Fruit fly (Drosophila melanogaster) whole organism, embryonic: ENCODE measurements around the gene cdi.
A peak's percentile ranks its signal among the peaks of the same experiment; 100 is the strongest.

Source experiments
- Atf-2 ChIP-seq: fragments of 200-800 bp; sonication (Bioruptor generic); optimal IDR thresholded peaks from 2 replicates; lab custom pipeline; 2016; ENCODE audit warnings: missing biosample characterization, missing genetic modification characterization
- CG1024 ChIP-seq: fragments of 200-800 bp; sonication (Bioruptor generic); IDR thresholded peaks from 2 replicates; pipeline ENCODE4 v1.3.6; 2022; ENCODE audit warnings: missing biosample characterization, missing genetic modification characterization
- CG13123 ChIP-seq: fragments of 200-800 bp; sonication (Bioruptor generic); optimal IDR thresholded peaks from 2 replicates; lab custom pipeline; 2016; ENCODE audit warnings: missing biosample characterization, missing genetic modification characterization
- CG13287 ChIP-seq: fragments of 200-800 bp; sonication (Bioruptor generic); IDR thresholded peaks from 2 replicates; pipeline ENCODE4 v1.3.6; 2022; ENCODE audit warnings: missing biosample characterization, missing genetic modification characterization; ENCODE audit not compliant: partially characterized antibody
- CG17612 ChIP-seq: fragments of 200-800 bp; sonication (Bioruptor generic); IDR thresholded peaks from 2 replicates; pipeline ENCODE4 v1.3.6; 2022; ENCODE audit warnings: missing biosample characterization, missing genetic modification characterization
- CG1832 ChIP-seq: fragments of 200-800 bp; sonication (Bioruptor generic); optimal IDR thresholded peaks from 2 replicates; lab custom pipeline; 2017; ENCODE audit warnings: missing biosample characterization, mild to moderate bottlenecking, missing genetic modification characterization, inconsistent platforms
- CG2875 ChIP-seq: fragments of 200-800 bp; sonication (Bioruptor generic); optimal IDR thresholded peaks from 2 replicates; lab custom pipeline; 2017; ENCODE audit warnings: missing biosample characterization, mild to moderate bottlenecking, missing genetic modification characterization, missing genetic modification reagents
- CG30020 ChIP-seq: fragments of 200-800 bp; optimal IDR thresholded peaks from 2 replicates; lab custom pipeline; 2019; ENCODE audit warnings: missing biosample characterization, mild to moderate bottlenecking, missing genetic modification characterization, moderate library complexity
- CG31388 ChIP-seq: fragments of 200-800 bp; sonication (Bioruptor generic); optimal IDR thresholded peaks from 2 replicates; lab custom pipeline; 2016; ENCODE audit warnings: missing biosample characterization, missing genetic modification characterization
- CG34422 ChIP-seq: fragments of 200-800 bp; sonication (Bioruptor generic); IDR thresholded peaks from 3 replicates; pipeline ENCODE4 v1.3.6; 2022; ENCODE audit warnings: missing biosample characterization, missing genetic modification characterization
- CG4424 ChIP-seq: fragments of 200-800 bp; sonication (Bioruptor generic); optimal IDR thresholded peaks from 3 replicates; lab custom pipeline; 2016; ENCODE audit warnings: missing biosample characterization, missing genetic modification characterization
- CG4617 ChIP-seq: fragments of 200-800 bp; sonication (Bioruptor generic); optimal IDR thresholded peaks from 3 replicates; lab custom pipeline; 2016; ENCODE audit warnings: missing biosample characterization, missing genetic modification characterization, borderline replicate concordance
- CG4730 ChIP-seq: fragments of 200-800 bp; sonication (Bioruptor generic); IDR thresholded peaks from 2 replicates; pipeline ENCODE4 v1.3.6; 2022; ENCODE audit warnings: missing biosample characterization, missing genetic modification characterization
- CG7839 ChIP-seq: fragments of 200-800 bp; sonication (Bioruptor generic); optimal IDR thresholded peaks from 3 replicates; lab custom pipeline; 2018; ENCODE audit warnings: missing biosample characterization, mild to moderate bottlenecking, missing genetic modification characterization, moderate library complexity
- CG8944 ChIP-seq: fragments of 200-800 bp; sonication (Bioruptor generic); optimal IDR thresholded peaks from 3 replicates; lab custom pipeline; 2016; ENCODE audit warnings: missing biosample characterization, missing genetic modification characterization
- CG9727 ChIP-seq: fragments of 200-800 bp; sonication (Bioruptor generic); optimal IDR thresholded peaks from 3 replicates; lab custom pipeline; 2017; ENCODE audit warnings: missing biosample characterization, mild to moderate bottlenecking, missing genetic modification characterization
- CoRest ChIP-seq: fragments of 200-800 bp; sonication (Bioruptor generic); optimal IDR thresholded peaks from 3 replicates; lab custom pipeline; 2018; ENCODE audit warnings: missing biosample characterization, mild to moderate bottlenecking, missing genetic modification characterization, moderate library complexity
- CrebB ChIP-seq: fragments of 200-800 bp; sonication (Bioruptor generic); optimal IDR thresholded peaks from 3 replicates; lab custom pipeline; 2018; ENCODE audit warnings: missing biosample characterization, mild to moderate bottlenecking, missing genetic modification characterization
- D19B ChIP-seq: fragments of 200-800 bp; sonication (Bioruptor generic); optimal IDR thresholded peaks from 2 replicates; lab custom pipeline; 2017; ENCODE audit warnings: missing biosample characterization, mild to moderate bottlenecking, missing genetic modification characterization
- Dek ChIP-seq: fragments of 200-800 bp; sonication (Bioruptor generic); optimal IDR thresholded peaks from 3 replicates; lab custom pipeline; 2019; ENCODE audit warnings: missing biosample characterization, mild to moderate bottlenecking, missing genetic modification characterization, moderate library complexity
- Elba2 ChIP-seq: fragments of 200-800 bp; sonication (Bioruptor generic); optimal IDR thresholded peaks from 3 replicates; lab custom pipeline; 2016; ENCODE audit warnings: missing biosample characterization, missing genetic modification characterization
- HLHmδ ChIP-seq: fragments of 200-800 bp; sonication (Bioruptor generic); optimal IDR thresholded peaks from 2 replicates; lab custom pipeline; 2018; ENCODE audit warnings: missing biosample characterization, mild to moderate bottlenecking, missing genetic modification characterization, moderate library complexity
- Hand ChIP-seq: fragments of 200-800 bp; sonication (Bioruptor generic); optimal IDR thresholded peaks from 2 replicates; lab custom pipeline; 2017; ENCODE audit warnings: mild to moderate bottlenecking, missing biosample characterization, missing genetic modification reagents, missing genetic modification characterization
- Hr39 ChIP-seq: fragments of >200 bp; optimal IDR thresholded peaks from 2 replicates; lab custom pipeline; 2017
- Lim3 ChIP-seq: fragments of 200-800 bp; sonication (Bioruptor generic); IDR thresholded peaks from 2 replicates; pipeline ENCODE4 v1.3.6; 2022; ENCODE audit warnings: missing biosample characterization, missing genetic modification characterization
- Pdp1 ChIP-seq, 2 experiments: fragments of 200-800 bp; sonication (Bioruptor generic); optimal IDR thresholded peaks; 3 replicates each; lab custom pipeline; 2016; ENCODE audit warnings: missing biosample characterization in 2 of 2, missing genetic modification characterization in 2 of 2, mild to moderate bottlenecking in 1 of 2, moderate library complexity in 1 of 2
- Poxn ChIP-seq: fragments of 200-800 bp; sonication (Bioruptor generic); IDR thresholded peaks from 2 replicates; pipeline ENCODE4 v1.3.6; 2022; ENCODE audit warnings: missing biosample characterization, missing genetic modification characterization
- Ptx1 ChIP-seq: fragments of 200-800 bp; sonication (Bioruptor generic); IDR thresholded peaks from 2 replicates; pipeline ENCODE4 v1.3.6; 2022; ENCODE audit warnings: missing biosample characterization, missing genetic modification characterization
- Rfx ChIP-seq: fragments of 200-800 bp; sonication (Bioruptor generic); IDR thresholded peaks from 2 replicates; pipeline ENCODE4 v1.3.6; 2022; ENCODE audit warnings: missing biosample characterization, missing genetic modification characterization
- Sin3A ChIP-seq: fragments of >200 bp; optimal IDR thresholded peaks from 2 replicates; lab custom pipeline; 2018
- ara ChIP-seq: fragments of 200-800 bp; sonication (Bioruptor generic); IDR thresholded peaks from 2 replicates; pipeline ENCODE4 v1.3.6; 2022; ENCODE audit warnings: missing biosample characterization, missing genetic modification characterization
- bab2 ChIP-seq: fragments of 200-800 bp; sonication (Bioruptor generic); optimal IDR thresholded peaks from 2 replicates; lab custom pipeline; 2016; ENCODE audit warnings: missing biosample characterization, missing genetic modification characterization
- bbx ChIP-seq: fragments of 200-800 bp; sonication (Bioruptor generic); IDR thresholded peaks from 2 replicates; pipeline ENCODE4 v1.3.6; 2022; ENCODE audit warnings: missing biosample characterization, missing genetic modification characterization; ENCODE audit not compliant: partially characterized antibody
- croc ChIP-seq: fragments of 200-800 bp; sonication (Bioruptor generic); conservative IDR thresholded peaks from 3 replicates; pipeline ENCODE4 v1.3.6; 2022; ENCODE audit warnings: missing biosample characterization, missing genetic modification characterization
- danr ChIP-seq: fragments of 200-800 bp; sonication (Bioruptor generic); IDR thresholded peaks from 2 replicates; pipeline ENCODE4 v1.3.6; 2022; ENCODE audit warnings: missing biosample characterization, missing genetic modification characterization
- esg ChIP-seq: fragments of 200-800 bp; sonication (Bioruptor generic); conservative IDR thresholded peaks from 2 replicates; pipeline ENCODE4 v1.3.6; 2022; ENCODE audit warnings: missing biosample characterization, missing genetic modification characterization
- gro ChIP-seq: fragments of 200-800 bp; sonication (Bioruptor generic); optimal IDR thresholded peaks from 2 replicates; lab custom pipeline; 2016; ENCODE audit warnings: missing biosample characterization, missing genetic modification characterization
- jumu ChIP-seq: fragments of 200-800 bp; sonication (Bioruptor generic); optimal IDR thresholded peaks from 3 replicates; lab custom pipeline; 2016; ENCODE audit warnings: missing biosample characterization, missing genetic modification characterization
- kay ChIP-seq: fragments of 200-800 bp; sonication (Bioruptor generic); optimal IDR thresholded peaks from 2 replicates; lab custom pipeline; 2016; ENCODE audit warnings: missing biosample characterization, missing genetic modification characterization
- knrl ChIP-seq: fragments of 200-800 bp; sonication (Bioruptor generic); IDR thresholded peaks from 3 replicates; pipeline ENCODE4 v1.3.6; 2022; ENCODE audit warnings: missing biosample characterization, missing genetic modification characterization; ENCODE audit not compliant: partially characterized antibody
- lmd ChIP-seq: fragments of 200-800 bp; sonication (Bioruptor generic); IDR thresholded peaks from 2 replicates; pipeline ENCODE4 v1.3.6; 2022; ENCODE audit warnings: missing biosample characterization, missing genetic modification characterization
- mam ChIP-seq: fragments of 200-800 bp; sonication (Bioruptor generic); optimal IDR thresholded peaks from 3 replicates; lab custom pipeline; 2016; ENCODE audit warnings: missing biosample characterization, missing genetic modification characterization
- pb ChIP-seq: fragments of 200-800 bp; sonication (Bioruptor generic); optimal IDR thresholded peaks from 3 replicates; lab custom pipeline; 2016; ENCODE audit warnings: missing biosample characterization, missing genetic modification characterization
- pnt ChIP-seq: fragments of 200-800 bp; sonication (Bioruptor generic); optimal IDR thresholded peaks from 3 replicates; lab custom pipeline; 2016; ENCODE audit warnings: missing biosample characterization, missing genetic modification characterization
- prd ChIP-seq, 3 experiments: fragments of >200 bp in 2 of 3; fragments of 200-800 bp in 1 of 3; sonication (Bioruptor generic) in 1 of 3; optimal IDR thresholded peaks in 2 of 3; IDR thresholded peaks in 1 of 3; 2 replicates in 2 of 3; 3 replicates in 1 of 3; pipeline versions ENCODE4 v1.3.6 to Lab custom; 2017 to 2022; ENCODE audit warnings: missing biosample characterization in 1 of 3, missing genetic modification characterization in 1 of 3
- sisA ChIP-seq: fragments of 200-800 bp; sonication (Bioruptor generic); IDR thresholded peaks from 2 replicates; pipeline ENCODE4 v1.3.6; 2022; ENCODE audit warnings: missing biosample characterization, missing genetic modification characterization
- so ChIP-seq: fragments of 200-800 bp; sonication (Bioruptor generic); IDR thresholded peaks from 3 replicates; pipeline ENCODE4 v1.3.6; 2022; ENCODE audit warnings: missing biosample characterization, missing genetic modification characterization
- ssp ChIP-seq: fragments of 200-800 bp; sonication (Bioruptor generic); IDR thresholded peaks from 2 replicates; pipeline ENCODE4 v1.3.6; 2022; ENCODE audit warnings: missing biosample characterization, missing genetic modification characterization
- tio ChIP-seq: fragments of 200-800 bp; sonication (Bioruptor generic); optimal IDR thresholded peaks from 2 replicates; lab custom pipeline; 2017; ENCODE audit warnings: missing biosample characterization, missing genetic modification characterization, inconsistent platforms
- vvl ChIP-seq: fragments of 200-800 bp; sonication (Bioruptor generic); IDR thresholded peaks from 2 replicates; pipeline ENCODE4 v1.3.6; 2022; ENCODE audit warnings: missing biosample characterization, missing genetic modification characterization
- wor ChIP-seq: fragments of 200-800 bp; sonication (Bioruptor generic); IDR thresholded peaks from 2 replicates; pipeline ENCODE4 v1.3.6; 2022; ENCODE audit warnings: missing biosample characterization, missing genetic modification characterization
- zfh1 ChIP-seq: fragments of 200-800 bp; sonication (Bioruptor generic); IDR thresholded peaks from 3 replicates; pipeline ENCODE4 v1.3.6; 2022; ENCODE audit warnings: missing biosample characterization, missing genetic modification characterization

Gene cdi

dm6 chr3R:18998370-18998769 lies 95.7 kb downstream of the cdi start (continued):
- TF ChIP-seq ara (GFP tag; lab: Robert Waterston, UW) (no peak), Ptx1 (GFP tag; lab: Robert Waterston, UW) (0 out of 2 replicates have a peak, but pooled peaks have one; percentile 17), lmd (GFP tag; lab: Robert Waterston, UW) (0 out of 2 replicates have a peak, but pooled peaks have one; percentile 18), D19B (GFP tag; lab: Kevin White, UChicago) (no peak), vvl (GFP tag; lab: Robert Waterston, UW) (peak; percentile 7; the same call in 1 of the 2 replicates), bbx (GFP tag; lab: Robert Waterston, UW) (no peak), Dek (no peak), prd (optimal IDR thresholded peaks at IDR 0.05; lab: Kevin White, UChicago) (no peak), prd (GFP tag; IDR thresholded peaks at IDR 0.05; lab: Robert Waterston, UW) (peak; percentile 55; the same call in 1 of the 3 replicates), bab2 (no peak), so (GFP tag; lab: Robert Waterston, UW) (no peak; the same call in 2 of the 3 replicates), CoRest (no peak), CG34422 (no peak), Elba2 (GFP tag; lab: Kevin White, UChicago) (no peak), Lim3 (GFP tag; lab: Robert Waterston, UW) (no peak), HLHmδ (GFP tag; lab: Kevin White, UChicago) (no peak), gro (GFP tag; lab: Kevin White, UChicago) (no peak), Sin3A (no peak), CG13287 (no peak), Poxn (GFP tag; lab: Robert Waterston, UW) (no peak), CrebB (tag; lab: Kevin White, UChicago) (no peak), tio (GFP tag; lab: Kevin White, UChicago) (no peak), Hand (GFP tag; lab: Kevin White, UChicago) (no peak), croc (no peak), pnt (no peak), kay (GFP tag; lab: Kevin White, UChicago) (no peak), wor (GFP tag; lab: Robert Waterston, UW) (no peak), Rfx (GFP tag; lab: Robert Waterston, UW) (no peak), Atf-2 (peak; percentile 5), knrl (GFP tag; lab: Robert Waterston, UW) (no peak), Hr39 (lab: Kevin White, UChicago) (no peak), mam (GFP tag; lab: Kevin White, UChicago) (peak; percentile 30), pb (GFP tag; lab: Kevin White, UChicago) (no peak), Pdp1 (GFP tag; optimal IDR thresholded peaks at IDR 0.05; lab: Kevin White, UChicago) (no peak), zfh1 (GFP tag; lab: Robert Waterston, UW) (0 out of 3 replicates have a peak, but pooled peaks have one; percentile 7), CG1832 (no peak), CG4617 (GFP tag; lab: Kevin White, UChicago) (no peak), CG17612 (no peak), CG7839 (peak; percentile 18), danr (no peak), CG4730 (GFP tag; lab: Robert Waterston, UW) (no peak), jumu (GFP tag; lab: Kevin White, UChicago) (no peak), ssp (peak; percentile 15; the same call in 1 of the 2 replicates), sisA (GFP tag; lab: Robert Waterston, UW) (peak; percentile 37; the same call in 1 of the 2 replicates), CG9727 (no peak), CG13123 (GFP tag; lab: Kevin White, UChicago) (no peak), CG8944 (GFP tag; lab: Kevin White, UChicago) (peak; percentile 1), esg (no peak; the same call in 1 of the 2 replicates), CG31388 (GFP tag; lab: Kevin White, UChicago) (no peak), CG2875 (GFP tag; lab: Kevin White, UChicago) (no peak), CG4424 (no peak), CG30020 (tag; lab: Kevin White, UChicago) (no peak), CG1024 (GFP tag; lab: Robert Waterston, UW) (no peak)
